Fruit fly (Drosophila melanogaster) whole organism, pupa: Measurements from ENCODE around the gene Obp83g.

Experiments
- CG12605 ChIP-seq: fragments of 200-800 bp; sonication (Bioruptor generic); IDR thresholded peaks from 2 replicates; pipeline ENCODE4 v1.3.6; 2022; ENCODE audit warnings: missing biosample characterization, missing genetic modification characterization
- CG13204 ChIP-seq: fragments of 200-800 bp; sonication (Bioruptor generic); optimal IDR thresholded peaks from 2 replicates; lab custom pipeline; 2018; ENCODE audit warnings: missing biosample characterization, mild to moderate bottlenecking, missing genetic modification characterization, moderate library complexity
- CG14655 ChIP-seq: fragments of 200-800 bp; sonication (Bioruptor generic); optimal IDR thresholded peaks from 3 replicates; lab custom pipeline; 2017; ENCODE audit warnings: mild to moderate bottlenecking, missing biosample characterization, missing genetic modification reagents, missing genetic modification characterization
- CG15710 ChIP-seq: fragments of 200-800 bp; sonication (Bioruptor generic); optimal IDR thresholded peaks from 2 replicates; lab custom pipeline; 2018; ENCODE audit warnings: missing biosample characterization, mild to moderate bottlenecking, missing genetic modification characterization, moderate library complexity
- CG4496 ChIP-seq: fragments of 200-800 bp; sonication (Bioruptor generic); IDR thresholded peaks from 3 replicates; pipeline ENCODE4 v1.3.6; 2022; ENCODE audit warnings: missing biosample characterization, missing genetic modification characterization
- CG8159 ChIP-seq: fragments of 200-800 bp; sonication (Bioruptor generic); optimal IDR thresholded peaks from 3 replicates; lab custom pipeline; 2018; ENCODE audit warnings: missing biosample characterization, mild to moderate bottlenecking, missing genetic modification characterization, moderate library complexity
- CG8301 ChIP-seq: fragments of 200-800 bp; sonication (Bioruptor generic); optimal IDR thresholded peaks from 2 replicates; lab custom pipeline; 2018; ENCODE audit warnings: missing biosample characterization, mild to moderate bottlenecking, missing genetic modification characterization
- CG9948 ChIP-seq: fragments of 200-800 bp; sonication (Bioruptor generic); optimal IDR thresholded peaks from 2 replicates; lab custom pipeline; 2018; ENCODE audit warnings: missing biosample characterization, mild to moderate bottlenecking, missing genetic modification characterization, moderate library complexity
- D1 ChIP-seq: fragments of 200-800 bp; sonication (Bioruptor generic); optimal IDR thresholded peaks from 2 replicates; lab custom pipeline; 2018; ENCODE audit warnings: missing biosample characterization, mild to moderate bottlenecking, missing genetic modification characterization, moderate library complexity
- EcR ChIP-seq: fragments of 200-800 bp; sonication (Bioruptor generic); optimal IDR thresholded peaks from 3 replicates; lab custom pipeline; 2019; ENCODE audit warnings: missing biosample characterization, missing genetic modification characterization, mild to moderate bottlenecking, moderate library complexity, missing genetic modification reagents
- Ets98B ChIP-seq: fragments of 200-800 bp; sonication (Bioruptor generic); IDR thresholded peaks from 2 replicates; pipeline ENCODE4 v1.3.6; 2022; ENCODE audit warnings: missing biosample characterization, missing genetic modification characterization
- Pif1A ChIP-seq: fragments of 200-800 bp; sonication (Bioruptor generic); optimal IDR thresholded peaks from 3 replicates; lab custom pipeline; 2016; ENCODE audit warnings: missing biosample characterization, missing genetic modification characterization
- gl ChIP-seq: fragments of 200-800 bp; sonication (Bioruptor generic); optimal IDR thresholded peaks from 2 replicates; lab custom pipeline; 2018; ENCODE audit warnings: missing biosample characterization, mild to moderate bottlenecking, missing genetic modification characterization
- rn ChIP-seq: fragments of 200-800 bp; sonication (Bioruptor generic); IDR thresholded peaks from 2 replicates; pipeline ENCODE4 v1.3.6; 2022; ENCODE audit warnings: missing biosample characterization, missing genetic modification characterization

DNA sequence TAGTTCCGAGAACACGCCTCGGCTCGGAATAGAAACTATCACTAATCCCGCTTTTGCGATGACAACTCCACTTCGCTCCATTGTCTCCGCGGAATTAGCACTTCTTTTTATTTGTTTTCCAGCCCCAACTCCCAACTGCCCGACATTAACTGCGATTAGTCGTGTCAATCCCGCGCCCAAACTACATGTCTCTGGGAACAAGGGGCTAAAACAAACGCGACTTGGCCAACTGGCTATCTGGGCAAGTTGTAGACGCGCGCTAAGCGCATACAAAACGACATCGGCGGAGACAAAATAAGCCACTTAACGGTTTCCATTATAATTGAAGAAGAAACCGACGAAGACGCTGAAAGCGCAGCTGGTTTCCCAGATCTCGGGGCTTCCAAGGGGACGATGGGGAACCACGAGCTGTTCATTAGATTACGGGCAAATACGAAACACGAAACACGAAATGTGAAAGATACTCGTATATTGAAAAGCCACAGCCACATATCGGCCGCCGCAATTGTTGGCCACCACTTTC is 42.7 kb upstream of the Obp83g start:
- TF ChIP-seq CG4496 (GFP tag; lab: Robert Waterston, UW): no peak
- TF ChIP-seq D1: no peak
- no peak for TF ChIP-seq CG8159
- TF ChIP-seq EcR (GFP tag; lab: Kevin White, UChicago): no peak
- TF ChIP-seq Ets98B (GFP tag; lab: Robert Waterston, UW): no peak
- TF ChIP-seq gl: no peak
- TF ChIP-seq CG12605 (GFP tag; lab: Robert Waterston, UW): no peak
- TF ChIP-seq CG15710: no peak
- no peak for TF ChIP-seq CG13204
- TF ChIP-seq CG8301 (tag; lab: Kevin White, UChicago): no peak
- no peak for TF ChIP-seq Pif1A (GFP tag; lab: Kevin White, UChicago)
- TF ChIP-seq CG9948: no peak
- TF ChIP-seq CG14655: no peak
- TF ChIP-seq rn (GFP tag; lab: Robert Waterston, UW): no peak
